Fruit fly (Drosophila melanogaster) whole organism, embryonic: ENCODE measurements around the gene FucTA.
A peak's percentile ranks its signal among the peaks of the same experiment; 100 is the strongest.

Experiments used
- B-H1 ChIP-seq: fragments of 200-800 bp; sonication (Bioruptor generic); IDR thresholded peaks from 3 replicates; pipeline ENCODE4 v1.3.6; 2022; ENCODE audit warnings: missing biosample characterization, missing genetic modification characterization
- CG10565 ChIP-seq: fragments of 200-800 bp; sonication (Bioruptor generic); optimal IDR thresholded peaks from 3 replicates; lab custom pipeline; 2016; ENCODE audit warnings: missing biosample characterization, mild to moderate bottlenecking, missing genetic modification characterization
- CG12744 ChIP-seq: fragments of 200-800 bp; sonication (Bioruptor generic); optimal IDR thresholded peaks from 2 replicates; lab custom pipeline; 2016; ENCODE audit warnings: missing biosample characterization, missing genetic modification characterization
- CG12769 ChIP-seq: fragments of 200-800 bp; sonication (Bioruptor generic); optimal IDR thresholded peaks from 2 replicates; lab custom pipeline; 2019; ENCODE audit warnings: missing biosample characterization, mild to moderate bottlenecking, missing genetic modification characterization, moderate library complexity
- CG13287 ChIP-seq: fragments of 200-800 bp; sonication (Bioruptor generic); IDR thresholded peaks from 2 replicates; pipeline ENCODE4 v1.3.6; 2022; ENCODE audit warnings: missing biosample characterization, missing genetic modification characterization; ENCODE audit not compliant: partially characterized antibody
- CG13775 ChIP-seq: fragments of 200-800 bp; sonication (Bioruptor generic); optimal IDR thresholded peaks from 3 replicates; lab custom pipeline; 2017; ENCODE audit warnings: missing biosample characterization, mild to moderate bottlenecking, missing genetic modification characterization
- CG14050 ChIP-seq: fragments of 200-800 bp; sonication (Bioruptor generic); IDR thresholded peaks from 3 replicates; pipeline ENCODE4 v1.3.6; 2022; ENCODE audit warnings: missing biosample characterization, missing genetic modification characterization
- CG14965 ChIP-seq: fragments of 200-800 bp; sonication (Bioruptor generic); optimal IDR thresholded peaks from 2 replicates; lab custom pipeline; 2016; ENCODE audit warnings: missing biosample characterization, missing genetic modification characterization, borderline replicate concordance
- CG15073 ChIP-seq: fragments of 200-800 bp; sonication (Bioruptor generic); optimal IDR thresholded peaks from 2 replicates; lab custom pipeline; 2016; ENCODE audit warnings: missing biosample characterization, missing genetic modification characterization
- CG17328 ChIP-seq: fragments of 200-800 bp; sonication (Bioruptor generic); IDR thresholded peaks from 2 replicates; pipeline ENCODE4 v1.3.6; 2022; ENCODE audit warnings: missing biosample characterization, missing genetic modification characterization
- CG17361 ChIP-seq: fragments of 200-800 bp; sonication (Bioruptor generic); IDR thresholded peaks from 3 replicates; pipeline ENCODE4 v1.3.6; 2022; ENCODE audit warnings: missing biosample characterization, missing genetic modification characterization
- CG18764 ChIP-seq: fragments of 200-800 bp; sonication (Bioruptor generic); optimal IDR thresholded peaks from 3 replicates; lab custom pipeline; 2016; ENCODE audit warnings: missing biosample characterization, missing genetic modification characterization
- CG2199 ChIP-seq: fragments of 200-800 bp; sonication (Bioruptor generic); IDR thresholded peaks from 3 replicates; pipeline ENCODE4 v1.3.6; 2022; ENCODE audit warnings: missing biosample characterization, missing genetic modification characterization
- CG2889 ChIP-seq: fragments of 200-800 bp; sonication (Bioruptor generic); IDR thresholded peaks from 3 replicates; pipeline ENCODE4 v1.3.6; 2022; ENCODE audit warnings: missing biosample characterization, missing genetic modification characterization
- CG34376 ChIP-seq: fragments of 200-800 bp; sonication (Bioruptor generic); optimal IDR thresholded peaks from 2 replicates; lab custom pipeline; 2018; ENCODE audit warnings: missing biosample characterization, mild to moderate bottlenecking, missing genetic modification characterization
- CG34422 ChIP-seq: fragments of 200-800 bp; sonication (Bioruptor generic); IDR thresholded peaks from 3 replicates; pipeline ENCODE4 v1.3.6; 2022; ENCODE audit warnings: missing biosample characterization, missing genetic modification characterization
- CG4360 ChIP-seq: fragments of 200-800 bp; sonication (Bioruptor generic); IDR thresholded peaks from 2 replicates; pipeline ENCODE4 v1.3.6; 2022; ENCODE audit warnings: missing biosample characterization, missing genetic modification characterization
- CG4617 ChIP-seq: fragments of 200-800 bp; sonication (Bioruptor generic); optimal IDR thresholded peaks from 3 replicates; lab custom pipeline; 2016; ENCODE audit warnings: missing biosample characterization, missing genetic modification characterization, borderline replicate concordance
- CG7786 ChIP-seq: fragments of 200-800 bp; sonication (Bioruptor generic); optimal IDR thresholded peaks from 2 replicates; lab custom pipeline; 2016; ENCODE audit warnings: missing biosample characterization, missing genetic modification characterization
- CG7963 ChIP-seq: fragments of 200-800 bp; sonication (Bioruptor generic); IDR thresholded peaks from 3 replicates; pipeline ENCODE4 v1.3.6; 2022; ENCODE audit warnings: missing biosample characterization, missing genetic modification characterization; ENCODE audit not compliant: partially characterized antibody
- CG9797 ChIP-seq: fragments of 200-800 bp; sonication (Bioruptor generic); optimal IDR thresholded peaks from 3 replicates; lab custom pipeline; 2018; ENCODE audit warnings: missing biosample characterization, mild to moderate bottlenecking, missing genetic modification characterization
- D19B ChIP-seq: fragments of 200-800 bp; sonication (Bioruptor generic); optimal IDR thresholded peaks from 2 replicates; lab custom pipeline; 2017; ENCODE audit warnings: missing biosample characterization, mild to moderate bottlenecking, missing genetic modification characterization
- Dp ChIP-seq: fragments of 200-800 bp; sonication (Bioruptor generic); optimal IDR thresholded peaks from 2 replicates; lab custom pipeline; 2018; ENCODE audit warnings: missing biosample characterization, mild to moderate bottlenecking, missing genetic modification characterization, moderate library complexity
- Drgx ChIP-seq: fragments of 200-800 bp; sonication (Bioruptor generic); IDR thresholded peaks from 2 replicates; pipeline ENCODE4 v1.3.6; 2022; ENCODE audit warnings: missing biosample characterization, missing genetic modification characterization
- Fer3 ChIP-seq: fragments of 200-800 bp; sonication (Bioruptor generic); optimal IDR thresholded peaks from 2 replicates; lab custom pipeline; 2018; ENCODE audit warnings: missing biosample characterization, mild to moderate bottlenecking, missing genetic modification characterization, moderate library complexity
- GATAe ChIP-seq: fragments of 200-800 bp; sonication (Bioruptor generic); conservative IDR thresholded peaks from 2 replicates; pipeline ENCODE4 v1.3.6; 2022; ENCODE audit warnings: missing biosample characterization, missing genetic modification characterization
- Lhr ChIP-seq: fragments of 200-800 bp; sonication (Bioruptor generic); optimal IDR thresholded peaks from 3 replicates; lab custom pipeline; 2017; ENCODE audit warnings: mild to moderate bottlenecking, missing biosample characterization, missing genetic modification reagents, missing genetic modification characterization
- Opbp ChIP-seq: fragments of 200-800 bp; sonication (Bioruptor generic); IDR thresholded peaks from 3 replicates; pipeline ENCODE4 v1.3.6; 2022; ENCODE audit warnings: missing biosample characterization, missing genetic modification characterization; ENCODE audit not compliant: partially characterized antibody
- Xrp1 ChIP-seq: fragments of 200-800 bp; sonication (Bioruptor generic); IDR thresholded peaks from 2 replicates; pipeline ENCODE4 v1.3.6; 2022; ENCODE audit warnings: missing biosample characterization, missing genetic modification characterization
- bsh ChIP-seq, 2 experiments: fragments of 200-800 bp; sonication (Bioruptor generic); optimal IDR thresholded peaks; 2 replicates each; lab custom pipeline; 2017 to 2018; ENCODE audit warnings: mild to moderate bottlenecking in 2 of 2, missing biosample characterization in 2 of 2, missing genetic modification characterization in 2 of 2, moderate library complexity in 1 of 2
- chinmo ChIP-seq: fragments of 200-800 bp; sonication (Bioruptor generic); IDR thresholded peaks from 4 replicates; pipeline ENCODE4 v1.3.6; 2022; ENCODE audit warnings: missing biosample characterization, missing genetic modification characterization; ENCODE audit not compliant: partially characterized antibody
- corto ChIP-seq: fragments of 200-800 bp; sonication (Bioruptor generic); optimal IDR thresholded peaks from 2 replicates; lab custom pipeline; 2016; ENCODE audit warnings: missing biosample characterization, mild to moderate bottlenecking, missing genetic modification characterization, moderate library complexity
- crc ChIP-seq: fragments of 200-800 bp; sonication (Bioruptor generic); optimal IDR thresholded peaks from 2 replicates; lab custom pipeline; 2016; ENCODE audit warnings: missing biosample characterization, missing genetic modification characterization
- da ChIP-seq: fragments of 200-800 bp; sonication (Bioruptor generic); optimal IDR thresholded peaks from 2 replicates; lab custom pipeline; 2016; ENCODE audit warnings: missing biosample characterization, missing genetic modification characterization
- dmrt11E ChIP-seq: fragments of 200-800 bp; sonication (Bioruptor generic); optimal IDR thresholded peaks from 3 replicates; lab custom pipeline; 2018; ENCODE audit warnings: missing biosample characterization, mild to moderate bottlenecking, missing genetic modification characterization, moderate library complexity
- dmrt99B ChIP-seq: fragments of 200-800 bp; sonication (Bioruptor generic); optimal IDR thresholded peaks from 2 replicates; lab custom pipeline; 2018; ENCODE audit warnings: missing biosample characterization, mild to moderate bottlenecking, missing genetic modification characterization, moderate library complexity
- grn ChIP-seq: fragments of 200-800 bp; sonication (Bioruptor generic); optimal IDR thresholded peaks from 3 replicates; lab custom pipeline; 2017; ENCODE audit warnings: missing biosample characterization, missing genetic modification characterization
- jumu ChIP-seq: fragments of 200-800 bp; sonication (Bioruptor generic); optimal IDR thresholded peaks from 3 replicates; lab custom pipeline; 2016; ENCODE audit warnings: missing biosample characterization, missing genetic modification characterization
- nmo ChIP-seq: fragments of 200-800 bp; sonication (Bioruptor generic); optimal IDR thresholded peaks from 2 replicates; lab custom pipeline; 2018; ENCODE audit warnings: missing biosample characterization, mild to moderate bottlenecking, missing genetic modification characterization, moderate library complexity
- phol ChIP-seq: fragments of 200-800 bp; sonication (Bioruptor generic); optimal IDR thresholded peaks from 3 replicates; lab custom pipeline; 2018; ENCODE audit warnings: missing biosample characterization, mild to moderate bottlenecking, missing genetic modification characterization, moderate library complexity
- pros ChIP-seq: fragments of 200-800 bp; sonication (Bioruptor generic); optimal IDR thresholded peaks from 3 replicates; lab custom pipeline; 2019; ENCODE audit warnings: missing biosample characterization, mild to moderate bottlenecking, missing genetic modification characterization, moderate library complexity
- ranshi ChIP-seq: fragments of 200-800 bp; sonication (Bioruptor generic); IDR thresholded peaks from 2 replicates; pipeline ENCODE4 v1.3.6; 2022; ENCODE audit warnings: missing biosample characterization, missing genetic modification characterization
- sisA ChIP-seq: fragments of 200-800 bp; sonication (Bioruptor generic); IDR thresholded peaks from 2 replicates; pipeline ENCODE4 v1.3.6; 2022; ENCODE audit warnings: missing biosample characterization, missing genetic modification characterization
- stwl ChIP-seq: fragments of 200-800 bp; sonication (Bioruptor generic); optimal IDR thresholded peaks from 3 replicates; lab custom pipeline; 2018; ENCODE audit warnings: missing biosample characterization, mild to moderate bottlenecking, missing genetic modification characterization, moderate library complexity
- z ChIP-seq: fragments of 200-800 bp; sonication (Bioruptor generic); IDR thresholded peaks from 3 replicates; pipeline ENCODE4 v1.3.6; 2022; ENCODE audit warnings: missing biosample characterization, missing genetic modification characterization
- zfh1 ChIP-seq: fragments of 200-800 bp; sonication (Bioruptor generic); IDR thresholded peaks from 3 replicates; pipeline ENCODE4 v1.3.6; 2022; ENCODE audit warnings: missing biosample characterization, missing genetic modification characterization

Gene FucTA

DNA sequence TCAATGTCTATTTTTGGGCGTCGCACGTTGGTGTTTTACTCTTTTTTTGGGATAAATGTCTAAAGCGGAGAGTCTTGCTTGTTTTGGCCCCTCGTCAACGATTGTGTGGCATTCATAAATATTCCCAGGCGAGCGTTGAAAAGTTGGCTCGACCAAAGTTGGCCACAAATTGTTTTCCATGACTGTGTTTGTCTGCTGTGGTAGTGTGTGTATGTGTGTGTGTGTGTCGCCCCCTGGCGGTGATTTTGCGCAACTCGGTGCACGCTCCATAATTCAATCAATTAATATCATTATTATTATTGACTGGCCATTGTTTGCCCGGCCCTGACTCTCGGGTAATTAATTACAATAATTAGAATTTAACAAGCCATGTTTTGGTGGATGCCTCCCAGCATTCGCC is 31.7 kb downstream of the FucTA start (continued):
- TF ChIP-seq Drgx (GFP tag; lab: Robert Waterston, UW) (no peak), CG9797 (GFP tag; lab: Kevin White, UChicago) (no peak), CG34422 (GFP tag; lab: Robert Waterston, UW) (no peak), Xrp1 (GFP tag; lab: Robert Waterston, UW) (peak; percentile 30; the same call in 1 of the 2 replicates), ranshi (no peak), CG12769 (tag; lab: Kevin White, UChicago) (no peak), z (GFP tag; lab: Robert Waterston, UW) (no peak), CG7963 (no peak), CG13775 (no peak), da (no peak), CG7786 (no peak), CG12744 (GFP tag; lab: Kevin White, UChicago) (no peak), Opbp (GFP tag; lab: Robert Waterston, UW) (0 out of 3 replicates have a peak, but pooled peaks have one; percentile 24), chinmo (no peak), B-H1 (GFP tag; lab: Robert Waterston, UW) (no peak), Fer3 (tag; lab: Kevin White, UChicago) (no peak), CG2199 (0 out of 3 replicates have a peak, but pooled peaks have one; percentile 26), sisA (GFP tag; lab: Robert Waterston, UW) (no peak)

DNA sequence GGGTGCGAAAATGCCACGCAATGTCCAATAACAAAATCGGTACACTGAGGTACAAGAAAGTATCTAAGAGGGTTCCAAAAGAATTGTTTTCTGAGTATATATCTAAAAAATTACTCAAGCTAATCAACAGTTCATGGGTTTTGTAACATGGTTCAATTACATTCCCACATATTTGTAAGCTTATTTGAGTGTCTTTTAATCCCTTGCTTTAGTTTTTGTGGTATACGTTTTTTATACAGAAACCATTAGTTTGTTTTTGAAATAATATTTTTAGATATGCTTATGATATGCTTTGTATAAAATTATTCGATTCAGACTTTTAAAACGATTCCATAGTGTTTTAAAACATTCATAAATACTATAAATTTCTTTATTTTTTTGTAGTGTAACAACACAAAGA is 33.9 kb downstream of the FucTA start:
- TF ChIP-seq bsh (GFP tag; optimal IDR thresholded peaks at IDR 0.05; lab: Kevin White, UChicago) = peak in 1 of 2 experiments; percentile 1
- no peak for TF ChIP-seq CG17328 (GFP tag; lab: Robert Waterston, UW)
- TF ChIP-seq, all 482 proteins: peak for 1

DNA sequence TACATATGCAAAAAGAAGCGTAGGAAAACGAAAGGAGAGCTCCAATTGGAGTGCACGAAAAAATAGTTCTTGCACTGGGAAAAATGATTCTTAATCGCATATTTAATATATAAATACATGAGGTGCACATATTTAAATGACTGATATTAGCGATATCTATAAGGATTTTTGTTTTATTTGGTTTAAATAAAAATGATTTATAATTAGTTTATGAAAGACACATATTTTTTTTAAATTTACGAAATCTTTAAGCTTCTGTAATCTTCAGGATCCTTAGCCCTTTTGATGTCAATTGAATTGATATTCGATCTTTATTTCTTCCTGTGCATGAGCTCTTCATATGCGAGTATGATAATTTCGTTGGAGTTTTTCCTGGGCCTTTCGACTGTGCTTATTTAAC is 40.8 kb downstream of the FucTA start:
- peak; percentile 20 for TF ChIP-seq phol
- no peak for TF ChIP-seq CG4617 (GFP tag; lab: Kevin White, UChicago)
- TF ChIP-seq CG17361 (GFP tag; lab: Robert Waterston, UW) = 0 out of 3 replicates have a peak, but pooled peaks have one; percentile 12
- TF ChIP-seq dmrt11E = peak; percentile 7

DNA sequence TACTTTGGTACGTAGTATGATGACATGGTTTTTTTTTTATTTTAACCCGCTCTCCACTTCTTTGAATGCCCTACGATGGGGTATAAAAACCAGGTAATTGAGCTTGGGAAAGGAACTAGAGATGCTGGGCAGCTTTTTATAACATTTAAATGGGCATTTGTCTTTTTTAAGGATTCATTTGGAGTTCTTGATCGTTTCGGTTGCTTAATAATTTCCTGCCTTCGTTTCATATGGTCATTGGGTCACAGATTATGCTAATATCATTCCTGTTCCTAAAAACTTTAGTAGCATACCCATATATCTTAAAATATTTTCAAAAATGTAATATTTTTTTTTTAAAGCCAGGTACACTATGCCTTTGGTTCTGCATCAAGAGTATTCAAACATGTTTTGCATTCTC is 41.8 kb downstream of the FucTA start:
- no peak for TF ChIP-seq Xrp1 (GFP tag; lab: Robert Waterston, UW)
- no peak for TF ChIP-seq corto (GFP tag; lab: Kevin White, UChicago)
- TF ChIP-seq Dp (GFP tag; lab: Kevin White, UChicago) = no peak
- TF ChIP-seq dmrt99B (tag; lab: Kevin White, UChicago) = no peak
- TF ChIP-seq grn (GFP tag; lab: Kevin White, UChicago) = no peak
- TF ChIP-seq zfh1 (GFP tag; lab: Robert Waterston, UW) = no peak
- TF ChIP-seq stwl (tag; lab: Kevin White, UChicago) = no peak
- no peak for TF ChIP-seq CG34376 (GFP tag; lab: Kevin White, UChicago)
- TF ChIP-seq CG2889 (GFP tag; lab: Robert Waterston, UW) = no peak
- no peak for TF ChIP-seq CG13287
- no peak for TF ChIP-seq CG14050 (GFP tag; lab: Robert Waterston, UW)

DNA sequence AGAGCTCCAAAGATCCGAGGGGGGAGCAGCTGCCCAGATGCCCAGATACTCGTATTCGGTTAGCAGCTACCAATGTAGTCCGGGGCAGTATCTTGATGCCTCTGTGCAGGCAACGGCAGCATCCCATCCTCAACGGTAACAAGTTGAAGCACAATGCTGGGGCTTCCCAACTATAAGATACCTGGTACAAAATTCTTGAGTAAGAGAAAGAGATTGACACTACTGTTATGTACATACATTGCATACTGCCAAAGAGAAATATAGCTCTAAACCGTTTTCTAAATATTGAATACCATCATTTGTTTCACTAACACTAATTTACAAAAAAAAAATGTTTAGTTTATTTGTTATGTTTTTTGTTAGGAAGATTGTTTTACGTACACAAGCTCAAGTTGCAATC is 42.8 kb downstream of the FucTA start:
- TF ChIP-seq Lhr (GFP tag; lab: Kevin White, UChicago) (no peak), GATAe (GFP tag; lab: Robert Waterston, UW) (no peak), nmo (GFP tag; lab: Kevin White, UChicago) (no peak), CG10565 (GFP tag; lab: Kevin White, UChicago) (no peak), CG14965 (GFP tag; lab: Kevin White, UChicago) (no peak), CG4360 (GFP tag; lab: Robert Waterston, UW) (no peak), pros (GFP tag; lab: Kevin White, UChicago) (no peak), D19B (GFP tag; lab: Kevin White, UChicago) (no peak), crc (no peak), jumu (GFP tag; lab: Kevin White, UChicago) (no peak), CG15073 (no peak), CG18764 (GFP tag; lab: Kevin White, UChicago) (no peak), dmrt99B (tag; lab: Kevin White, UChicago) (no peak)
